Fruit fly (Drosophila melanogaster): ENCODE results near the gene GstO1.

GstO1 gene

DNA sequence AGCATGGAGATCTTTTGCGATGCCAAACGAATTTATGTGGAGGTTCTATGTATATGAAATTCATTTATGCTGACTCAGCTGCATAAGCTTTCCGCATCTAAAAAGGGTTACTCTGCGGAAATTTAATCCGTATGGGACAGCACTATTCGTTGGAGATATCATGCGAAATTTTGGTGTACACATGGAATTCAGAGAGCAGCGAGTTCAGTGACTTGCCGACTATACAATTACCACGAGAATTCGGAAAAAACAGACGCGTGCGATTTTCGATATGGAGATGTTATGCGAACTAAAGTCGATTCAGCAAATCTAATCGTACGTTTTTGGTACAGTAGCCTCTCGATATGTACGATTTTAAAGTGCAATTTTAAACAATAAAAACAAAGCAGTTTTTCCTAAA lies 3.2 kb upstream of the GstO1 start:
- TF ChIP-seq CG8632 (GFP tag; optimal IDR thresholded peaks at IDR 0.05) (no peak), cyc (GFP tag; optimal IDR thresholded peaks at IDR 0.05) (no peak), spab (GFP tag; optimal IDR thresholded peaks at IDR 0.05) (no peak), CG31627 (GFP tag; optimal IDR thresholded peaks at IDR 0.05) (no peak), Eip75B (GFP tag; optimal IDR thresholded peaks at IDR 0.05) (no peak), Ets21C (GFP tag; optimal IDR thresholded peaks at IDR 0.05) (no peak)

- TF ChIP-seq CG6276 (GFP tag; optimal IDR thresholded peaks at IDR 0.05) (no peak), dsx (GFP tag; optimal IDR thresholded peaks at IDR 0.05; ENCODE audit: poor library complexity, severe bottlenecking) (no peak), ss (GFP tag; optimal IDR thresholded peaks at IDR 0.05) (no peak), CG4318 (GFP tag; optimal IDR thresholded peaks at IDR 0.05) (no peak), CG1621 (tag; optimal IDR thresholded peaks at IDR 0.05) (no peak), Ets21C (GFP tag; optimal IDR thresholded peaks at IDR 0.05) (no peak), net (GFP tag; optimal IDR thresholded peaks at IDR 0.05) (no peak), CG9139 (GFP tag; optimal IDR thresholded peaks at IDR 0.05) (no peak), CG8119 (GFP tag; IDR thresholded peaks at IDR 0.05) (no peak), CG8632 (GFP tag; optimal IDR thresholded peaks at IDR 0.05) (no peak), Sox14 (GFP tag; optimal IDR thresholded peaks at IDR 0.05) (no peak), CG15336 (GFP tag; IDR thresholded peaks at IDR 0.05) (no peak), achi (GFP tag; optimal IDR thresholded peaks at IDR 0.05) (peak; percentile 14), Hr38 (GFP tag; optimal IDR thresholded peaks at IDR 0.05) (no peak), Eip75B (GFP tag; optimal IDR thresholded peaks at IDR 0.05) (no peak), OdsH (GFP tag; optimal IDR thresholded peaks at IDR 0.05) (peak; percentile 30), Hr39 (GFP tag; optimal IDR thresholded peaks at IDR 0.05) (peak; percentile 25), CG10631 (GFP tag; optimal IDR thresholded peaks at IDR 0.05) (no peak), CG6792 (GFP tag; optimal IDR thresholded peaks at IDR 0.05) (no peak), CG3919 (GFP tag; optimal IDR thresholded peaks at IDR 0.05) (no peak), dac (GFP tag; optimal IDR thresholded peaks at IDR 0.05) (no peak), Eip93F (GFP tag; optimal IDR thresholded peaks at IDR 0.05) (no peak), CG6163 (GFP tag; IDR thresholded peaks at IDR 0.05) (no peak), CG10669 (GFP tag; optimal IDR thresholded peaks at IDR 0.05) (no peak), vri (GFP tag; optimal IDR thresholded peaks at IDR 0.05) (peak; percentile 55), salr (GFP tag; optimal IDR thresholded peaks at IDR 0.05) (no peak), spab (GFP tag; optimal IDR thresholded peaks at IDR 0.05) (no peak), Blimp-1 (GFP tag; optimal IDR thresholded peaks at IDR 0.05) (no peak), lz (GFP tag; optimal IDR thresholded peaks at IDR 0.05) (no peak), eg (GFP tag; IDR thresholded peaks at IDR 0.05) (no peak), cyc (GFP tag; optimal IDR thresholded peaks at IDR 0.05) (no peak), CG7368 (GFP tag; optimal IDR thresholded peaks at IDR 0.05) (no peak), Sox15 (GFP tag; optimal IDR thresholded peaks at IDR 0.05) (no peak), Smox (GFP tag; optimal IDR thresholded peaks at IDR 0.05) (no peak), CG3032 (tag; optimal IDR thresholded peaks at IDR 0.05) (no peak), CG6808 (GFP tag; optimal IDR thresholded peaks at IDR 0.05) (no peak), CG31627 (GFP tag; optimal IDR thresholded peaks at IDR 0.05) (peak; percentile 9), fkh (GFP tag; optimal IDR thresholded peaks at IDR 0.05) (peak; percentile 80), CG34406 (GFP tag; optimal IDR thresholded peaks at IDR 0.05) (no peak), CG8319 (GFP tag; optimal IDR thresholded peaks at IDR 0.05) (no peak), CG6854 (GFP tag; optimal IDR thresholded peaks at IDR 0.05) (no peak), esn (GFP tag; optimal IDR thresholded peaks at IDR 0.05) (peak; percentile 39), acj6 (GFP tag; optimal IDR thresholded peaks at IDR 0.05) (peak; percentile 22), fd59A (GFP tag; optimal IDR thresholded peaks at IDR 0.05) (no peak), pdm3 (GFP tag; optimal IDR thresholded peaks at IDR 0.05) (peak; percentile 24), Met (GFP tag; optimal IDR thresholded peaks at IDR 0.05) (no peak), CG11902 (GFP tag; optimal IDR thresholded peaks at IDR 0.05) (no peak), fd85E (GFP tag; optimal IDR thresholded peaks at IDR 0.05) (no peak)
These were observed 1.2 kb upstream of the GstO1 start for dm6 chr3L:8525691-8526421.

Data from whole organism, prepupa.